In genomic region chr3R:14749077-14749798, dm6 we compare ENCODE assay signal across 1 fruit fly cellular context.
TF ChIP-seq lines count a peak whose summit lies in the region.

No protein-coding gene starts in this region.

TF ChIP-seq in whole organism, embryonic, 481 proteins besides CTCF, POLR2A, EP300 and RAD21 (continued from another document and continues in another):
- TF ChIP-seq Gug (GFP tag; IDR thresholded peaks at IDR 0.05; lab: Robert Waterston, UW), result no peak
- no peak for TF ChIP-seq CG8290 (GFP tag; optimal IDR thresholded peaks at IDR 0.05; lab: Kevin White, UChicago)
- TF ChIP-seq CG8290 (tag; optimal IDR thresholded peaks at IDR 0.05; lab: Kevin White, UChicago), result peak; percentile 58 to 91
- peak; percentile 23 for TF ChIP-seq CG9609 (GFP tag; optimal IDR thresholded peaks at IDR 0.05; lab: Kevin White, UChicago)
- peak; percentile 89 for TF ChIP-seq fd102C (GFP tag; optimal IDR thresholded peaks at IDR 0.05; lab: Kevin White, UChicago)
- TF ChIP-seq CG34422 (GFP tag; IDR thresholded peaks at IDR 0.05; lab: Robert Waterston, UW), result peak; percentile 61; the same call in 1 of the 3 replicates
- peak; percentile 55 for TF ChIP-seq CG32532 (GFP tag; IDR thresholded peaks at IDR 0.05; lab: Robert Waterston, UW)
- peak; percentile 31 for TF ChIP-seq CG1792 (GFP tag; optimal IDR thresholded peaks at IDR 0.05; lab: Kevin White, UChicago)
- peak; percentile 85 for TF ChIP-seq Asciz (GFP tag; optimal IDR thresholded peaks at IDR 0.05; lab: Kevin White, UChicago)
- peak; percentile 52; the same call in 1 of the 3 replicates for TF ChIP-seq gce (GFP tag; IDR thresholded peaks at IDR 0.05; lab: Robert Waterston, UW)
- peak; percentile 78 for TF ChIP-seq CG1529 (GFP tag; optimal IDR thresholded peaks at IDR 0.05; lab: Kevin White, UChicago)
- no peak for TF ChIP-seq CG14441 (GFP tag; IDR thresholded peaks at IDR 0.05; lab: Robert Waterston, UW)
- TF ChIP-seq vfl (GFP tag; optimal IDR thresholded peaks at IDR 0.05; lab: Kevin White, UChicago), result no peak
- TF ChIP-seq Deaf1 (tag; optimal IDR thresholded peaks at IDR 0.05; lab: Kevin White, UChicago), result peak; percentile 67
- TF ChIP-seq Dfd (GFP tag; optimal IDR thresholded peaks at IDR 0.05; lab: Kevin White, UChicago), result no peak
- no peak for TF ChIP-seq CG4617 (GFP tag; optimal IDR thresholded peaks at IDR 0.05; lab: Kevin White, UChicago; ENCODE audit: borderline replicate concordance)
- TF ChIP-seq ATbp (GFP tag; optimal IDR thresholded peaks at IDR 0.05; lab: Kevin White, UChicago), result peak; percentile 91
- no peak for TF ChIP-seq CG3995 (GFP tag; optimal IDR thresholded peaks at IDR 0.05; lab: Kevin White, UChicago)
- no peak; the same call in 1 of the 2 replicates for TF ChIP-seq unc-4 (GFP tag; IDR thresholded peaks at IDR 0.05; lab: Robert Waterston, UW; ENCODE audit: partially characterized antibody)
- no peak for TF ChIP-seq Ssrp (tag; optimal IDR thresholded peaks at IDR 0.05; lab: Kevin White, UChicago)
- no peak for TF ChIP-seq CG14667 (GFP tag; IDR thresholded peaks at IDR 0.05; lab: Robert Waterston, UW)
- TF ChIP-seq ERR (GFP tag; optimal IDR thresholded peaks at IDR 0.05; lab: Kevin White, UChicago), result peak; percentile 57
- peak; percentile 89 for TF ChIP-seq CG12769 (tag; optimal IDR thresholded peaks at IDR 0.05; lab: Kevin White, UChicago)
- TF ChIP-seq CG17612 (GFP tag; IDR thresholded peaks at IDR 0.05; lab: Robert Waterston, UW), result no peak; the same call in 1 of the 2 replicates
- TF ChIP-seq NC2α (GFP tag; optimal IDR thresholded peaks at IDR 0.05; lab: Kevin White, UChicago), result peak; percentile 18
- peak; percentile 4 for TF ChIP-seq pum (GFP tag; optimal IDR thresholded peaks at IDR 0.05; lab: Kevin White, UChicago)
- TF ChIP-seq CG3407 (GFP tag; optimal IDR thresholded peaks at IDR 0.05; lab: Kevin White, UChicago), result peak; percentile 71
- TF ChIP-seq Hey (tag; optimal IDR thresholded peaks at IDR 0.05; lab: Kevin White, UChicago), result peak; percentile 86
- peak; percentile 26; the same call in 1 of the 3 replicates for TF ChIP-seq CG16813 (GFP tag; IDR thresholded peaks at IDR 0.05; lab: Robert Waterston, UW; ENCODE audit: partially characterized antibody)
- peak; percentile 40 for TF ChIP-seq exex (tag; optimal IDR thresholded peaks at IDR 0.05; lab: Kevin White, UChicago)
- TF ChIP-seq Poxn (GFP tag; IDR thresholded peaks at IDR 0.05; lab: Robert Waterston, UW), result no peak
- TF ChIP-seq CG8944 (GFP tag; optimal IDR thresholded peaks at IDR 0.05; lab: Kevin White, UChicago), result peak; percentile 31
- no peak for TF ChIP-seq CG11093 (GFP tag; IDR thresholded peaks at IDR 0.05; lab: Robert Waterston, UW)
- TF ChIP-seq CG15601 (tag; optimal IDR thresholded peaks at IDR 0.05; lab: Kevin White, UChicago), result peak; percentile 83
- TF ChIP-seq Sin3A (optimal IDR thresholded peaks at IDR 0.05; lab: Kevin White, UChicago), result no peak
- peak; percentile 14 for TF ChIP-seq HLH54F (GFP tag; optimal IDR thresholded peaks at IDR 0.05; lab: Kevin White, UChicago)
- TF ChIP-seq Myb (GFP tag; optimal IDR thresholded peaks at IDR 0.05; lab: Kevin White, UChicago), result peak; percentile 15
- TF ChIP-seq CG15479 (GFP tag; optimal IDR thresholded peaks at IDR 0.05; lab: Kevin White, UChicago), result peak; percentile 61
- TF ChIP-seq CG6791 (GFP tag; IDR thresholded peaks at IDR 0.05; lab: Robert Waterston, UW; ENCODE audit: partially characterized antibody), result peak; percentile 70; the same call in 1 of the 3 replicates
- TF ChIP-seq CG13894 (tag; optimal IDR thresholded peaks at IDR 0.05; lab: Kevin White, UChicago), result peak; percentile 73
- TF ChIP-seq Ets65A (GFP tag; lab: Kevin White, UChicago), result no peak
- no peak for TF ChIP-seq Aef1 (GFP tag; IDR thresholded peaks at IDR 0.05; lab: Robert Waterston, UW)
- TF ChIP-seq corto (GFP tag; optimal IDR thresholded peaks at IDR 0.05; lab: Kevin White, UChicago), result peak; percentile 7
- peak; percentile 80 for TF ChIP-seq CG12659 (GFP tag; optimal IDR thresholded peaks at IDR 0.05; lab: Kevin White, UChicago)
- peak; percentile 90 for TF ChIP-seq MTF-1 (GFP tag; optimal IDR thresholded peaks at IDR 0.05; lab: Kevin White, UChicago; ENCODE audit: borderline replicate concordance)
- TF ChIP-seq CG7987 (GFP tag; optimal IDR thresholded peaks at IDR 0.05; lab: Kevin White, UChicago), result peak; percentile 90
- peak; percentile 71 for TF ChIP-seq CG3163 (GFP tag; optimal IDR thresholded peaks at IDR 0.05; lab: Kevin White, UChicago)
- TF ChIP-seq D (optimal IDR thresholded peaks at IDR 0.05; lab: Kevin White, UChicago), result no peak
- peak; percentile 72 for TF ChIP-seq D (GFP tag; optimal IDR thresholded peaks at IDR 0.05; lab: Kevin White, UChicago)
- TF ChIP-seq Hmr (GFP tag; optimal IDR thresholded peaks at IDR 0.05; lab: Kevin White, UChicago), result peak; percentile 87
- TF ChIP-seq CG3726 (GFP tag; IDR thresholded peaks at IDR 0.05; lab: Robert Waterston, UW), result no peak; the same call in 2 of the 3 replicates
- peak; percentile 73 for TF ChIP-seq NK7.1 (GFP tag; optimal IDR thresholded peaks at IDR 0.05; lab: Kevin White, UChicago)
- peak; percentile 80 for TF ChIP-seq nau (GFP tag; optimal IDR thresholded peaks at IDR 0.05; lab: Kevin White, UChicago)
- TF ChIP-seq gro (GFP tag; optimal IDR thresholded peaks at IDR 0.05; lab: Kevin White, UChicago), result peak; percentile 83
- TF ChIP-seq pan (optimal IDR thresholded peaks at IDR 0.05; lab: Kevin White, UChicago), result no peak
- peak in 1 of 2 experiments; percentile 46 for TF ChIP-seq pan (GFP tag; optimal IDR thresholded peaks at IDR 0.05 in 1 of 2, IDR thresholded peaks at IDR 0.05 in 1 of 2)
- peak; percentile 68 for TF ChIP-seq pfk (GFP tag; optimal IDR thresholded peaks at IDR 0.05; lab: Kevin White, UChicago)
- peak; percentile 89 for TF ChIP-seq CG33557 (GFP tag; optimal IDR thresholded peaks at IDR 0.05; lab: Kevin White, UChicago)
- TF ChIP-seq disco-r (GFP tag; optimal IDR thresholded peaks at IDR 0.05; lab: Kevin White, UChicago), result peak; percentile 9
- TF ChIP-seq ato (GFP tag; IDR thresholded peaks at IDR 0.05; lab: Robert Waterston, UW; ENCODE audit: partially characterized antibody), result peak; percentile 67; the same call in 1 of the 2 replicates
- no peak for TF ChIP-seq ssp (GFP tag; IDR thresholded peaks at IDR 0.05; lab: Robert Waterston, UW)
- peak; percentile 78 for TF ChIP-seq CG10209 (GFP tag; optimal IDR thresholded peaks at IDR 0.05; lab: Kevin White, UChicago)
- no peak for TF ChIP-seq CG11560 (tag; IDR thresholded peaks at IDR 0.05; lab: Robert Waterston, UW)
- peak; percentile 39 for TF ChIP-seq Bdp1 (GFP tag; optimal IDR thresholded peaks at IDR 0.05; lab: Kevin White, UChicago)
- peak; percentile 31 for TF ChIP-seq Hand (GFP tag; optimal IDR thresholded peaks at IDR 0.05; lab: Kevin White, UChicago)
- no peak for TF ChIP-seq Ravus (GFP tag; IDR thresholded peaks at IDR 0.05; lab: Robert Waterston, UW)
- no peak for TF ChIP-seq crol (GFP tag; IDR thresholded peaks at IDR 0.05; lab: Robert Waterston, UW)
- no peak for TF ChIP-seq CG8478 (optimal IDR thresholded peaks at IDR 0.05; lab: Kevin White, UChicago)
- peak; percentile 69 for TF ChIP-seq CG11504 (tag; optimal IDR thresholded peaks at IDR 0.05; lab: Kevin White, UChicago)
- TF ChIP-seq Ets97D (GFP tag; optimal IDR thresholded peaks at IDR 0.05; lab: Kevin White, UChicago), result no peak
- TF ChIP-seq CG18262 (tag; optimal IDR thresholded peaks at IDR 0.05; lab: Kevin White, UChicago), result peak; percentile 65
- no peak for TF ChIP-seq al (GFP tag; IDR thresholded peaks at IDR 0.05; lab: Robert Waterston, UW)
- TF ChIP-seq CG13775 (GFP tag; optimal IDR thresholded peaks at IDR 0.05; lab: Kevin White, UChicago), result peak; percentile 45
- TF ChIP-seq twi (tag; optimal IDR thresholded peaks at IDR 0.05; lab: Kevin White, UChicago), result peak; percentile 65
- TF ChIP-seq CG14860 (GFP tag; IDR thresholded peaks at IDR 0.05; lab: Robert Waterston, UW; ENCODE audit: partially characterized antibody), result no peak
- TF ChIP-seq ro (GFP tag; IDR thresholded peaks at IDR 0.05; lab: Robert Waterston, UW), result no peak
- peak; percentile 5 for TF ChIP-seq crc (GFP tag; optimal IDR thresholded peaks at IDR 0.05; lab: Kevin White, UChicago)
- no peak; the same call in 1 of the 2 replicates for TF ChIP-seq MBD-R2 (GFP tag; IDR thresholded peaks at IDR 0.05; lab: Robert Waterston, UW)
- TF ChIP-seq eve (GFP tag; optimal IDR thresholded peaks at IDR 0.05; lab: Kevin White, UChicago), result no peak
- TF ChIP-seq CG10565 (GFP tag; optimal IDR thresholded peaks at IDR 0.05; lab: Kevin White, UChicago), result no peak
- TF ChIP-seq bigmax (GFP tag; optimal IDR thresholded peaks at IDR 0.05; lab: Kevin White, UChicago), result peak; percentile 68
- peak; percentile 86 for TF ChIP-seq HHEX (GFP tag; optimal IDR thresholded peaks at IDR 0.05; lab: Kevin White, UChicago)
- peak; percentile 82 for TF ChIP-seq sqz (GFP tag; optimal IDR thresholded peaks at IDR 0.05; lab: Kevin White, UChicago)
- peak; percentile 69 for TF ChIP-seq gem (tag; optimal IDR thresholded peaks at IDR 0.05; lab: Kevin White, UChicago)
- peak; percentile 67 for TF ChIP-seq CG12391 (tag; optimal IDR thresholded peaks at IDR 0.05; lab: Kevin White, UChicago)
- peak; percentile 41 for TF ChIP-seq CG18476 (GFP tag; optimal IDR thresholded peaks at IDR 0.05; lab: Kevin White, UChicago)
- TF ChIP-seq E2f1 (GFP tag; IDR thresholded peaks at IDR 0.05; lab: Robert Waterston, UW), result peak; percentile 15; the same call in 1 of the 2 replicates
- TF ChIP-seq Hr51 (GFP tag; optimal IDR thresholded peaks at IDR 0.05; lab: Kevin White, UChicago), result peak in 1 of 2 experiments; percentile 32
- peak; percentile 12 for TF ChIP-seq CG7271 (tag; optimal IDR thresholded peaks at IDR 0.05; lab: Kevin White, UChicago)
- TF ChIP-seq org-1 (GFP tag; optimal IDR thresholded peaks at IDR 0.05; lab: Kevin White, UChicago), result peak; percentile 79
- TF ChIP-seq Bgb (GFP tag; IDR thresholded peaks at IDR 0.05; lab: Robert Waterston, UW; ENCODE audit: partially characterized antibody), result peak; percentile 71
- peak; percentile 68 for TF ChIP-seq CG6683 (GFP tag; optimal IDR thresholded peaks at IDR 0.05; lab: Kevin White, UChicago)
- TF ChIP-seq Optix (GFP tag; IDR thresholded peaks at IDR 0.05; lab: Robert Waterston, UW), result 0 out of 3 replicates have a peak, but pooled peaks have one; percentile 9
- peak; percentile 20 for TF ChIP-seq mam (GFP tag; optimal IDR thresholded peaks at IDR 0.05; lab: Kevin White, UChicago)
- TF ChIP-seq CG8924 (tag; optimal IDR thresholded peaks at IDR 0.05; lab: Kevin White, UChicago), result peak; percentile 88
- peak; percentile 66 for TF ChIP-seq sd (tag; optimal IDR thresholded peaks at IDR 0.05; lab: Kevin White, UChicago)
- TF ChIP-seq az2 (GFP tag; optimal IDR thresholded peaks at IDR 0.05; lab: Kevin White, UChicago), result no peak
- peak; percentile 48 for TF ChIP-seq Sox102F (GFP tag; optimal IDR thresholded peaks at IDR 0.05; lab: Kevin White, UChicago)
- peak in 1 of 2 experiments; percentile 32 for TF ChIP-seq chif (GFP tag; optimal IDR thresholded peaks at IDR 0.05; lab: Kevin White, UChicago)
- peak; percentile 48 for TF ChIP-seq cg (GFP tag; optimal IDR thresholded peaks at IDR 0.05; lab: Kevin White, UChicago)
- no peak for TF ChIP-seq croc (GFP tag; conservative IDR thresholded peaks at IDR 0.05; lab: Robert Waterston, UW)
- peak; percentile 55 for TF ChIP-seq Bteb2 (GFP tag; optimal IDR thresholded peaks at IDR 0.05; lab: Kevin White, UChicago)
- no peak for TF ChIP-seq Elba2 (GFP tag; optimal IDR thresholded peaks at IDR 0.05; lab: Kevin White, UChicago)
- TF ChIP-seq CG9876 (GFP tag; optimal IDR thresholded peaks at IDR 0.05; lab: Kevin White, UChicago), result no peak
- TF ChIP-seq peb (GFP tag; IDR thresholded peaks at IDR 0.05; lab: Robert Waterston, UW), result no peak
- peak; percentile 54 for TF ChIP-seq p53 (GFP tag; optimal IDR thresholded peaks at IDR 0.05; lab: Kevin White, UChicago)
- TF ChIP-seq jigr1 (GFP tag; IDR thresholded peaks at IDR 0.05; lab: Robert Waterston, UW), result no peak
- no peak for TF ChIP-seq Doc2 (GFP tag; IDR thresholded peaks at IDR 0.05; lab: Robert Waterston, UW)
- no peak for TF ChIP-seq cad (GFP tag; optimal IDR thresholded peaks at IDR 0.05; lab: Kevin White, UChicago)
- TF ChIP-seq CG2129 (GFP tag; IDR thresholded peaks at IDR 0.05; lab: Robert Waterston, UW; ENCODE audit: partially characterized antibody), result no peak
- TF ChIP-seq CG11723 (GFP tag; optimal IDR thresholded peaks at IDR 0.05; lab: Kevin White, UChicago), result peak; percentile 71
- peak; percentile 45 for TF ChIP-seq tx (GFP tag; optimal IDR thresholded peaks at IDR 0.05; lab: Kevin White, UChicago)
- peak; percentile 65 for TF ChIP-seq HmgD (GFP tag; optimal IDR thresholded peaks at IDR 0.05; lab: Kevin White, UChicago)
- TF ChIP-seq CG7928 (GFP tag; optimal IDR thresholded peaks at IDR 0.05; lab: Kevin White, UChicago), result peak; percentile 46
- peak; percentile 83 for TF ChIP-seq CG10543 (GFP tag; optimal IDR thresholded peaks at IDR 0.05; lab: Kevin White, UChicago)
- no peak for TF ChIP-seq tio (GFP tag; optimal IDR thresholded peaks at IDR 0.05; lab: Kevin White, UChicago)
- no peak for TF ChIP-seq CG6654 (GFP tag; optimal IDR thresholded peaks at IDR 0.05; lab: Kevin White, UChicago)
- peak; percentile 71 for TF ChIP-seq CG11398 (GFP tag; optimal IDR thresholded peaks at IDR 0.05; lab: Kevin White, UChicago)
- TF ChIP-seq z (GFP tag; IDR thresholded peaks at IDR 0.05; lab: Robert Waterston, UW), result peak; percentile 98
- TF ChIP-seq CG31224 (GFP tag; IDR thresholded peaks at IDR 0.05; lab: Robert Waterston, UW), result 0 out of 2 replicates have a peak, but pooled peaks have one; percentile 15
- TF ChIP-seq tup (GFP tag; optimal IDR thresholded peaks at IDR 0.05; lab: Kevin White, UChicago), result peak; percentile 11
- peak; percentile 52; the same call in 1 of the 2 replicates for TF ChIP-seq sna (GFP tag; IDR thresholded peaks at IDR 0.05; lab: Robert Waterston, UW; ENCODE audit: partially characterized antibody)
- TF ChIP-seq maf-S (GFP tag; optimal IDR thresholded peaks at IDR 0.05; lab: Kevin White, UChicago), result peak; percentile 18
- TF ChIP-seq ash1 (GFP tag; optimal IDR thresholded peaks at IDR 0.05; lab: Kevin White, UChicago), result peak; percentile 67
- no peak for TF ChIP-seq ap (GFP tag; IDR thresholded peaks at IDR 0.05; lab: Robert Waterston, UW)
- peak; percentile 69 for TF ChIP-seq her (GFP tag; optimal IDR thresholded peaks at IDR 0.05; lab: Kevin White, UChicago)
- TF ChIP-seq CG34224 (GFP tag; IDR thresholded peaks at IDR 0.05; lab: Robert Waterston, UW; ENCODE audit: partially characterized antibody), result peak; percentile 51; the same call in 1 of the 3 replicates
- TF ChIP-seq fru (optimal IDR thresholded peaks at IDR 0.05; lab: Kevin White, UChicago), result no peak
- TF ChIP-seq rib (GFP tag; IDR thresholded peaks at IDR 0.05; lab: Robert Waterston, UW), result peak; percentile 34; the same call in 1 of the 2 replicates
